Worm (Caenorhabditis elegans) whole organism, mixed stage, embryonic: ENCODE data around the gene cth-1.

Experiments
- bed-3 ChIP-seq: fragments of 200-800 bp; sonication (Bioruptor generic); optimal IDR thresholded peaks from 3 replicates; lab custom pipeline; 2018; ENCODE audit warnings: mild to moderate bottlenecking, missing genetic modification characterization, moderate library complexity, missing compliant biosample characterization
- ces-1 ChIP-seq: fragments of 150-350 bp; optimal IDR thresholded peaks from 2 replicates; lab custom pipeline; 2014; ENCODE audit warnings: missing biosample characterization, missing genetic modification reagents, missing genetic modification characterization
- drap-1 ChIP-seq: fragments of 200-800 bp; sonication (Bioruptor generic); optimal IDR thresholded peaks from 3 replicates; lab custom pipeline; 2018; ENCODE audit warnings: mild to moderate bottlenecking, missing genetic modification characterization, missing compliant biosample characterization
- elt-3 ChIP-seq: fragments of 150-350 bp; optimal IDR thresholded peaks from 2 replicates; lab custom pipeline; 2014; ENCODE audit warnings: missing biosample characterization, missing genetic modification characterization
- nhr-28 ChIP-seq: fragments of 150-350 bp; optimal IDR thresholded peaks from 2 replicates; lab custom pipeline; 2014; ENCODE audit warnings: missing biosample characterization, missing genetic modification characterization
- snpc-4 ChIP-seq: fragments of 150-350 bp; optimal IDR thresholded peaks from 2 replicates; lab custom pipeline; 2014; ENCODE audit warnings: missing biosample characterization, missing genetic modification characterization
- unc-120 ChIP-seq: sonication (generic microtip); optimal IDR thresholded peaks from 2 replicates; lab custom pipeline; 2017; ENCODE audit warnings: missing genetic modification characterization, missing compliant biosample characterization; ENCODE audit not compliant: poor library complexity, severe bottlenecking
- unc-39 ChIP-seq: fragments of 150-350 bp; optimal IDR thresholded peaks from 2 replicates; lab custom pipeline; 2014; ENCODE audit warnings: missing biosample characterization, missing genetic modification characterization

- TF ChIP-seq bed-3 (no peak), drap-1 (GFP tag; lab: Kevin White, UChicago) (no peak), snpc-4 (tag; lab: Kevin White, UChicago) (no peak), ces-1 (GFP tag; lab: Kevin White, UChicago) (no peak), unc-120 (tag; lab: Kevin White, UChicago) (no peak), unc-39 (tag; lab: Kevin White, UChicago) (no peak), nhr-28 (no peak), elt-3 (tag; lab: Kevin White, UChicago) (no peak)
Observed at ce11 chrV:16073856-16074255, 26.6 kb upstream of the cth-1 start, which contains the start of gene srj-10.
